Worm (Caenorhabditis elegans): ENCODE data around the gene Y105C5B.1.

Y105C5B.1 gene

DNA sequence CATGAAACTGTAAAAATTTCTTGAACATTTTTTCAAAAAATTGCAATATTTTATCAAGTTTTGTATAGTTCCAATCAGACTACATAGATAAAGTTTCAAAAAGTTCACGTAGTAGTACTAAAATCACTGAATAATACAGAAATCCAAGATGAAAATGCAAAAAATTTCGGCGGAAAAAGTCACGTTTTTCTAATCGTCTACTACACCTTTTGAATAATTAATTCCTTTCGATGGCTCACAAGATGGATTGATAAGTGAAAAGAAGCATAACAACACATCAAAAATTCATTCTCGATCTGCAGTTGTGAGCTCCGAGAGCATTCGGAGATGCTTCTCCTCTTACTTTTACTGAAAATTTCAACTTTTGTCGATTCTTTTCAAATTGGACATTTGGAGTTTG lies 2.2 kb downstream of the Y105C5B.1 start, which contains the start of gene gcy-25:
TSS of gene gcy-25 (plus strand) at position 301 of the 400 bp plus-strand sequence.
- TF ChIP-seq lin-14 (GFP tag; optimal IDR thresholded peaks at IDR 0.05): no peak
- no peak for TF ChIP-seq nhr-12 (tag; optimal IDR thresholded peaks at IDR 0.05)
- no peak for TF ChIP-seq ztf-4 (tag; optimal IDR thresholded peaks at IDR 0.05)
- TF ChIP-seq elt-2 (tag; optimal IDR thresholded peaks at IDR 0.05): no peak
- TF ChIP-seq nhr-11 (tag; optimal IDR thresholded peaks at IDR 0.05): no peak
- no peak for TF ChIP-seq efl-1 (optimal IDR thresholded peaks at IDR 0.05)
- no peak for TF ChIP-seq efl-1 (GFP tag; optimal IDR thresholded peaks at IDR 0.05 in 1 of 2)
- no peak for TF ChIP-seq zip-4 (GFP tag; optimal IDR thresholded peaks at IDR 0.05)

- TF ChIP-seq lin-13 (GFP tag; optimal IDR thresholded peaks at IDR 0.05): no peak
- no peak for TF ChIP-seq grh-1 (GFP tag; IDR thresholded peaks at IDR 0.05)
- TF ChIP-seq aly-2 (tag; optimal IDR thresholded peaks at IDR 0.05): no peak
- no peak for TF ChIP-seq ztf-11 (tag; optimal IDR thresholded peaks at IDR 0.05)
- TF ChIP-seq fos-1 (tag; optimal IDR thresholded peaks at IDR 0.05): no peak
- TF ChIP-seq F16B12.6 (tag; optimal IDR thresholded peaks at IDR 0.05): no peak
- TF ChIP-seq mdl-1 (tag; optimal IDR thresholded peaks at IDR 0.05): no peak
- no peak for TF ChIP-seq lir-3 (tag; optimal IDR thresholded peaks at IDR 0.05; ENCODE audit: poor library complexity)
These were observed 7.8 kb downstream of the Y105C5B.1 start for ce11 chrIV:15878262-15878661.

DNA sequence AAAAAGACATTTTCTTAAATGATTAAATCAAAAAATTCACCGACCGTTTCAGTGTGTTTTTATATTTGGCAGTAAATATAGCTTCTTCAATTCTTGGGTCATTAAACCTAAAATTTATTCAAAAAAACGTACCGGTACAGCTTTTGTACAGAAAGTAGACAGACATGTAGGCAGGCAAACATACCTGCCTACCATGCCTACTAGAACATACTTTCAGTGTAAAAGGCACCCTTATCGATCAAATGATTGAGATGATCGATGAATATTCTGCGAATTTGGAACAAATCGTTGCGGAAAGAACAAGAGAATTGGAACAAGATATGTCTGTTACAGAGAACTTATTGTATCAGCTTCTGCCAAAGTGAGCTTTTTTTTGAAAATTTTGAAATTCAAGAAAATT lies 9.7 kb downstream of the Y105C5B.1 start:
- no peak for TF ChIP-seq zag-1 (tag; optimal IDR thresholded peaks at IDR 0.05)
- no peak for TF ChIP-seq ama-1 (optimal IDR thresholded peaks at IDR 0.05)
- TF ChIP-seq nhr-47 (tag; optimal IDR thresholded peaks at IDR 0.05): no peak
- TF ChIP-seq aly-2 (tag; optimal IDR thresholded peaks at IDR 0.05): no peak
- TF ChIP-seq rnt-1 (tag; optimal IDR thresholded peaks at IDR 0.05): no peak
- TF ChIP-seq nhr-19 (GFP tag; conservative IDR thresholded peaks at IDR 0.05): no peak

DNA sequence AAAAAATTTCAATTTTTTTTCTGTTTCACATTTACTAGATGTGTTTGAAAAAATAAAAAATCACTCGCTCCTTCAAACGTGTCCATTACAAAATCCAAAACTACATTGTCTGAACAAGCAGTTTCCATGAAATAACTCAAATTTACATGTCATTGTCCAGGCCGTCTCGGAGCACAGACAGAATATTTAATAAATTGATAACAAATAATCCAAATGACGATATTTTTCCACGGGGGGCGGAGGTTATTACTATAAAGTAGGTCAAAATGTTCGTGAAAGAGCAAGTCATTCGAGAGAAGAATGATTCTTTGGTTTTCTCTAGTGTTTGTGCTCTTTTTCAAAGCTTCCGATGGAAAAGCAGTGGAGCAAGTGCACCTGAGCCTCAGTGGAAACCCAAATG lies 13.5 kb downstream of the Y105C5B.1 start, which contains the start of gene Y105C5B.3:
TSS of gene Y105C5B.3 (plus strand) at position 301 of the 400 bp plus-strand sequence.
- TF ChIP-seq elt-2 (tag; optimal IDR thresholded peaks at IDR 0.05) (no peak), fkh-4 (tag; optimal IDR thresholded peaks at IDR 0.05; ENCODE audit: borderline replicate concordance) (no peak), fkh-10 (GFP tag; optimal IDR thresholded peaks at IDR 0.05) (no peak), mab-9 (GFP tag; IDR thresholded peaks at IDR 0.05) (no peak), unc-30 (tag; optimal IDR thresholded peaks at IDR 0.05) (no peak), mep-1 (tag; optimal IDR thresholded peaks at IDR 0.05) (no peak), skn-1 (tag; optimal IDR thresholded peaks at IDR 0.05) (no peak), nhr-71 (tag; optimal IDR thresholded peaks at IDR 0.05) (no peak), egl-13 (tag; optimal IDR thresholded peaks at IDR 0.05) (no peak), ztf-4 (tag; optimal IDR thresholded peaks at IDR 0.05) (no peak), nhr-237 (tag; optimal IDR thresholded peaks at IDR 0.05) (no peak), ceh-88 (GFP tag; IDR thresholded peaks at IDR 0.05) (no peak), ztf-11 (tag; optimal IDR thresholded peaks at IDR 0.05) (no peak), lin-14 (GFP tag; optimal IDR thresholded peaks at IDR 0.05) (no peak), snpc-4 (tag; optimal IDR thresholded peaks at IDR 0.05) (no peak), nhr-47 (tag; optimal IDR thresholded peaks at IDR 0.05) (no peak), unc-98 (GFP tag; IDR thresholded peaks at IDR 0.05) (no peak), nhr-19 (GFP tag; conservative IDR thresholded peaks at IDR 0.05) (no peak), vab-15 (tag; optimal IDR thresholded peaks at IDR 0.05) (no peak)

- TF ChIP-seq ces-1 (GFP tag; optimal IDR thresholded peaks at IDR 0.05) (no peak), lir-3 (tag; optimal IDR thresholded peaks at IDR 0.05; ENCODE audit: poor library complexity) (no peak)
These were observed 23.7 kb downstream of the Y105C5B.1 start, which contains the start of gene srv-14 for ce11 chrIV:15894133-15894532. Gene srv-14 (minus strand): TSS chrIV:15894233.
